Fruit fly (Drosophila melanogaster) whole organism, embryonic: Measurements from ENCODE around the gene scaf6.

Experiments
- B-H2 ChIP-seq: fragments of 200-800 bp; sonication (Bioruptor generic); optimal IDR thresholded peaks from 2 replicates; lab custom pipeline; 2018; ENCODE audit warnings: missing biosample characterization, mild to moderate bottlenecking, missing genetic modification characterization
- BEAF-32 ChIP-seq: fragments of 200-800 bp; sonication (Bioruptor generic); optimal IDR thresholded peaks from 3 replicates; lab custom pipeline; 2017; ENCODE audit warnings: missing biosample characterization, missing genetic modification characterization, mild to moderate bottlenecking, moderate library complexity, missing genetic modification reagents
- CG10209 ChIP-seq: fragments of 200-800 bp; sonication (Bioruptor generic); optimal IDR thresholded peaks from 3 replicates; lab custom pipeline; 2017; ENCODE audit warnings: missing biosample characterization, mild to moderate bottlenecking, missing genetic modification characterization, missing genetic modification reagents
- CG10274 ChIP-seq: fragments of 200-800 bp; sonication (Bioruptor generic); optimal IDR thresholded peaks from 3 replicates; lab custom pipeline; 2017; ENCODE audit warnings: missing biosample characterization, mild to moderate bottlenecking, missing genetic modification characterization
- CG10979 ChIP-seq: fragments of 200-800 bp; sonication (Bioruptor generic); optimal IDR thresholded peaks from 2 replicates; lab custom pipeline; 2018; ENCODE audit warnings: missing biosample characterization, mild to moderate bottlenecking, missing genetic modification characterization, moderate library complexity
- CG11093 ChIP-seq: fragments of 200-800 bp; sonication (Bioruptor generic); IDR thresholded peaks from 3 replicates; pipeline ENCODE4 v1.3.6; 2022; ENCODE audit warnings: missing biosample characterization, missing genetic modification characterization
- CG12299 ChIP-seq: fragments of 200-800 bp; sonication (Bioruptor generic); optimal IDR thresholded peaks from 2 replicates; lab custom pipeline; 2018; ENCODE audit warnings: missing biosample characterization, mild to moderate bottlenecking, missing genetic modification characterization
- CG13624 ChIP-seq: fragments of 200-800 bp; sonication (Bioruptor generic); optimal IDR thresholded peaks from 2 replicates; lab custom pipeline; 2016; ENCODE audit warnings: missing biosample characterization, missing genetic modification characterization
- CG15479 ChIP-seq: fragments of 200-800 bp; sonication (Bioruptor generic); optimal IDR thresholded peaks from 3 replicates; lab custom pipeline; 2019; ENCODE audit warnings: missing biosample characterization, mild to moderate bottlenecking, missing genetic modification characterization, moderate library complexity
- CG1832 ChIP-seq: fragments of 200-800 bp; sonication (Bioruptor generic); optimal IDR thresholded peaks from 2 replicates; lab custom pipeline; 2017; ENCODE audit warnings: missing biosample characterization, mild to moderate bottlenecking, missing genetic modification characterization, inconsistent platforms
- CG18764 ChIP-seq: fragments of 200-800 bp; sonication (Bioruptor generic); optimal IDR thresholded peaks from 3 replicates; lab custom pipeline; 2016; ENCODE audit warnings: missing biosample characterization, missing genetic modification characterization
- CG31441 ChIP-seq: fragments of 200-800 bp; sonication (Bioruptor generic); IDR thresholded peaks from 2 replicates; pipeline ENCODE4 v1.3.6; 2022; ENCODE audit warnings: missing biosample characterization, missing genetic modification characterization
- CG33557 ChIP-seq: fragments of 200-800 bp; sonication (Bioruptor generic); optimal IDR thresholded peaks from 2 replicates; lab custom pipeline; 2019; ENCODE audit warnings: missing biosample characterization, mild to moderate bottlenecking, missing genetic modification characterization, moderate library complexity
- CG3847 ChIP-seq: fragments of 200-800 bp; sonication (Bioruptor generic); IDR thresholded peaks from 2 replicates; pipeline ENCODE4 v1.3.6; 2022; ENCODE audit warnings: missing biosample characterization, missing genetic modification characterization
- CG4404 ChIP-seq: fragments of 200-800 bp; sonication (Bioruptor generic); IDR thresholded peaks from 2 replicates; pipeline ENCODE4 v1.3.6; 2022; ENCODE audit warnings: missing biosample characterization, missing genetic modification characterization
- CG6791 ChIP-seq: fragments of 200-800 bp; sonication (Bioruptor generic); IDR thresholded peaks from 3 replicates; pipeline ENCODE4 v1.3.6; 2022; ENCODE audit warnings: missing biosample characterization, missing genetic modification characterization; ENCODE audit not compliant: partially characterized antibody
- CG9437 ChIP-seq: fragments of 200-800 bp; sonication (Bioruptor generic); optimal IDR thresholded peaks from 2 replicates; lab custom pipeline; 2018; ENCODE audit warnings: missing biosample characterization, mild to moderate bottlenecking, missing genetic modification characterization
- Deaf1 ChIP-seq: fragments of 200-800 bp; optimal IDR thresholded peaks from 3 replicates; lab custom pipeline; 2019; ENCODE audit warnings: missing biosample characterization, mild to moderate bottlenecking, missing genetic modification characterization, moderate library complexity
- E2f2 ChIP-seq: fragments of 200-800 bp; sonication (Bioruptor generic); IDR thresholded peaks from 2 replicates; pipeline ENCODE4 v1.3.6; 2022; ENCODE audit warnings: missing biosample characterization, missing genetic modification characterization
- GATAe ChIP-seq: fragments of 200-800 bp; sonication (Bioruptor generic); conservative IDR thresholded peaks from 2 replicates; pipeline ENCODE4 v1.3.6; 2022; ENCODE audit warnings: missing biosample characterization, missing genetic modification characterization
- HLH4C ChIP-seq: fragments of 200-800 bp; sonication (Bioruptor generic); IDR thresholded peaks from 3 replicates; pipeline ENCODE4 v1.3.6; 2022; ENCODE audit warnings: missing biosample characterization, missing genetic modification characterization; ENCODE audit not compliant: partially characterized antibody
- HmgD ChIP-seq: fragments of 200-800 bp; sonication (Bioruptor generic); optimal IDR thresholded peaks from 3 replicates; lab custom pipeline; 2016; ENCODE audit warnings: missing biosample characterization, missing genetic modification characterization
- Hmx ChIP-seq: fragments of 200-800 bp; sonication (Bioruptor generic); optimal IDR thresholded peaks from 2 replicates; lab custom pipeline; 2016; ENCODE audit warnings: missing biosample characterization, missing genetic modification characterization
- Lim3 ChIP-seq: fragments of 200-800 bp; sonication (Bioruptor generic); IDR thresholded peaks from 2 replicates; pipeline ENCODE4 v1.3.6; 2022; ENCODE audit warnings: missing biosample characterization, missing genetic modification characterization
- NC2α ChIP-seq: fragments of 200-800 bp; sonication (Bioruptor generic); optimal IDR thresholded peaks from 2 replicates; lab custom pipeline; 2016; ENCODE audit warnings: missing biosample characterization, missing genetic modification characterization
- NK7.1 ChIP-seq: fragments of 200-800 bp; sonication (Bioruptor generic); optimal IDR thresholded peaks from 3 replicates; lab custom pipeline; 2016; ENCODE audit warnings: missing biosample characterization, missing genetic modification characterization
- Nf-YA ChIP-seq: fragments of 200-800 bp; sonication (Bioruptor generic); IDR thresholded peaks from 2 replicates; pipeline ENCODE4 v1.3.6; 2022; ENCODE audit warnings: missing biosample characterization, missing genetic modification characterization
- Opbp ChIP-seq: fragments of 200-800 bp; sonication (Bioruptor generic); IDR thresholded peaks from 3 replicates; pipeline ENCODE4 v1.3.6; 2022; ENCODE audit warnings: missing biosample characterization, missing genetic modification characterization; ENCODE audit not compliant: partially characterized antibody
- PHDP ChIP-seq: fragments of 200-800 bp; sonication (Bioruptor generic); optimal IDR thresholded peaks from 3 replicates; lab custom pipeline; 2018; ENCODE audit warnings: missing biosample characterization, mild to moderate bottlenecking, missing genetic modification characterization, moderate library complexity
- amos ChIP-seq: fragments of 200-800 bp; sonication (Bioruptor generic); IDR thresholded peaks from 2 replicates; pipeline ENCODE4 v1.3.6; 2022; ENCODE audit warnings: missing biosample characterization, missing genetic modification characterization; ENCODE audit not compliant: partially characterized antibody
- bbx ChIP-seq: fragments of 200-800 bp; sonication (Bioruptor generic); IDR thresholded peaks from 2 replicates; pipeline ENCODE4 v1.3.6; 2022; ENCODE audit warnings: missing biosample characterization, missing genetic modification characterization; ENCODE audit not compliant: partially characterized antibody
- bowl ChIP-seq: fragments of 200-800 bp; sonication (Bioruptor generic); IDR thresholded peaks from 2 replicates; pipeline ENCODE4 v1.3.6; 2022; ENCODE audit warnings: missing biosample characterization, missing genetic modification characterization
- chif ChIP-seq, 2 experiments: fragments of 200-800 bp; sonication (Bioruptor generic); optimal IDR thresholded peaks; 3 replicates each; lab custom pipeline; 2016; ENCODE audit warnings: missing biosample characterization in 2 of 2, missing genetic modification characterization in 2 of 2
- dmrt99B ChIP-seq: fragments of 200-800 bp; sonication (Bioruptor generic); optimal IDR thresholded peaks from 2 replicates; lab custom pipeline; 2018; ENCODE audit warnings: missing biosample characterization, mild to moderate bottlenecking, missing genetic modification characterization, moderate library complexity
- en ChIP-seq: fragments of 200-800 bp; sonication (Bioruptor generic); optimal IDR thresholded peaks from 2 replicates; lab custom pipeline; 2016; ENCODE audit warnings: missing biosample characterization, missing genetic modification characterization
- eve ChIP-seq, 2 experiments: fragments of >200 bp; optimal IDR thresholded peaks; 2 replicates each; lab custom pipeline; 2017; ENCODE audit warnings: missing biosample characterization in 2 of 2, missing genetic modification characterization in 2 of 2
- gsb-n ChIP-seq: fragments of 200-800 bp; sonication (Bioruptor generic); optimal IDR thresholded peaks from 3 replicates; lab custom pipeline; 2018; ENCODE audit warnings: missing biosample characterization, mild to moderate bottlenecking, missing genetic modification characterization
- hbn ChIP-seq: fragments of 200-800 bp; sonication (Bioruptor generic); IDR thresholded peaks from 2 replicates; pipeline ENCODE4 v1.3.6; 2022; ENCODE audit warnings: missing biosample characterization, missing genetic modification characterization; ENCODE audit not compliant: partially characterized antibody
- nerfin-1 ChIP-seq: fragments of 200-800 bp; sonication (Bioruptor generic); optimal IDR thresholded peaks from 3 replicates; lab custom pipeline; 2019; ENCODE audit warnings: missing biosample characterization, mild to moderate bottlenecking, missing genetic modification characterization, moderate library complexity
- nerfin-2 ChIP-seq: fragments of 200-800 bp; sonication (Bioruptor generic); IDR thresholded peaks from 2 replicates; pipeline ENCODE4 v1.3.6; 2022; ENCODE audit warnings: missing biosample characterization, missing genetic modification characterization; ENCODE audit not compliant: partially characterized antibody
- oc ChIP-seq: fragments of 200-800 bp; sonication (Bioruptor generic); optimal IDR thresholded peaks from 2 replicates; lab custom pipeline; 2018; ENCODE audit warnings: missing biosample characterization, mild to moderate bottlenecking, missing genetic modification characterization, moderate library complexity
- run ChIP-seq: fragments of 200-800 bp; sonication (Bioruptor generic); optimal IDR thresholded peaks from 3 replicates; lab custom pipeline; 2018; ENCODE audit warnings: missing biosample characterization, mild to moderate bottlenecking, missing genetic modification characterization
- salm ChIP-seq: fragments of 200-800 bp; sonication (Bioruptor generic); optimal IDR thresholded peaks from 2 replicates; lab custom pipeline; 2018; ENCODE audit warnings: missing biosample characterization, mild to moderate bottlenecking, missing genetic modification characterization
- sob ChIP-seq: fragments of 200-800 bp; sonication (Bioruptor generic); IDR thresholded peaks from 2 replicates; pipeline ENCODE4 v1.3.6; 2022; ENCODE audit warnings: missing biosample characterization, missing genetic modification characterization
- sr ChIP-seq: fragments of 200-800 bp; sonication (Bioruptor generic); IDR thresholded peaks from 3 replicates; pipeline ENCODE4 v1.3.6; 2022; ENCODE audit warnings: missing biosample characterization, missing genetic modification characterization
- tio ChIP-seq: fragments of 200-800 bp; sonication (Bioruptor generic); optimal IDR thresholded peaks from 2 replicates; lab custom pipeline; 2017; ENCODE audit warnings: missing biosample characterization, missing genetic modification characterization, inconsistent platforms
- vfl ChIP-seq: fragments of 200-800 bp; sonication (Bioruptor generic); optimal IDR thresholded peaks from 2 replicates; lab custom pipeline; 2016; ENCODE audit warnings: missing biosample characterization, missing genetic modification characterization
- vnd ChIP-seq: fragments of 200-800 bp; sonication (Bioruptor generic); IDR thresholded peaks from 3 replicates; pipeline ENCODE4 v1.3.6; 2022; ENCODE audit warnings: missing biosample characterization, missing genetic modification characterization; ENCODE audit not compliant: partially characterized antibody

The scaf6 gene

DNA sequence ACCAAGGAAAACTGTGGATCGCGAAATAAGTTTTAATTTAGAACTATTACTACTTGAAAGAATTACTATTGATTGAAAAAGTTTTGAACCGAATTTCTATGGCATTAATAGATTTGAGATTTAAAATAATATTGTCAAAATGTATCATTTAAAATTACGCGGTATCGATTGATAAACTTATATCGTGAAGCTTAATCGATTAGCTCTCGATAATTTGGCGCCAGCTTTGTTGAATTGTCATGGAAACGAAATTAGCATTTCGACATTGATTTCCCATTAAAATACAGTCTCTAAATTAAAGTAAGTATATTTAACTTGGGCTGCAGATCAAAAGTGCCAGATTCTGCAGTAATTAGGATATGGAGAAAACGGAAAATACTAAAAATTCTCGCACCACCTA, 15.1 kb downstream of the scaf6 start, which contains the start of gene CG7730 (continued):
- TF ChIP-seq bbx (GFP tag; lab: Robert Waterston, UW) (peak; percentile 58; the same call in 1 of the 2 replicates), hbn (GFP tag; lab: Robert Waterston, UW) (peak; percentile 58; the same call in 1 of the 2 replicates), CG6791 (GFP tag; lab: Robert Waterston, UW) (peak; percentile 75), vnd (GFP tag; lab: Robert Waterston, UW) (peak; percentile 57), nerfin-2 (GFP tag; lab: Robert Waterston, UW) (peak; percentile 63; the same call in 1 of the 2 replicates), HLH4C (GFP tag; lab: Robert Waterston, UW) (peak; percentile 75), vfl (no peak), E2f2 (peak; percentile 86), CG1832 (GFP tag; lab: Kevin White, UChicago) (no peak)
- TF ChIP-seq, all 482 proteins: peak for 31

DNA sequence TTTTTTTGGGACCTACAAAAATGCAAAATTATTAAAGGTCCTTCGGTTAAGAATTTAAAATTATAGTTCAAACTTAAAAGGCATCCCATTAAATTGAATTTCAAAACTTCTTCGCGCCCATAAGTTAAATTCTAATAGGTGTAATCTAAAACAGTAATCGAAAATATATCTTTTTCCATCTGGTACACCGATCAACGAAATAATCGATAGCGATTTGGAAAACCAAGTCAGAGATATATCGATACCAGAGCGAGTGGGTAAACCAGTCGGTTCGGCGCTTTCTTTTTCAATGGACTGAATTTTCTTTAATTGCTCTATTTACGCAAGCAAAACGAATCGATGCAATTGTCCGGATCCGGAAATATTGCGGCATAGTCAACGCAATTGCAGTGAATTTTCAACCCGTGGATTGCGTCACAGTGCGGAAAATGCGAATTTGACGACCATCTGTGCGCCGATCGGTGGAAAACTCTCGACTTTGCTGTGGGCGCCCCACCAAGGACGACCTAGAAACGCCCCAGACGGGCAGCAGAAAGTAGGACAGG, 18.2 kb downstream of the scaf6 start, which contains the start of gene Fit2:
Gene Fit2, plus strand, starts transcription at position 234 of the 545 bp plus-strand sequence.
- TF ChIP-seq CG10979 (tag; lab: Kevin White, UChicago) (no peak), Deaf1 (no peak), NK7.1 (no peak), bbx (GFP tag; lab: Robert Waterston, UW) (peak; percentile 99), CG13624 (GFP tag; lab: Kevin White, UChicago) (no peak), Lim3 (no peak), PHDP (tag; lab: Kevin White, UChicago) (no peak), HmgD (GFP tag; lab: Kevin White, UChicago) (no peak), Opbp (GFP tag; lab: Robert Waterston, UW) (peak; percentile 96; the same call in 2 of the 3 replicates), sr (GFP tag; lab: Robert Waterston, UW) (no peak), CG10274 (GFP tag; lab: Kevin White, UChicago) (no peak), CG18764 (GFP tag; lab: Kevin White, UChicago) (no peak), GATAe (no peak), CG4404 (GFP tag; lab: Robert Waterston, UW) (no peak), NC2α (GFP tag; lab: Kevin White, UChicago) (no peak), sob (no peak), chif (GFP tag; optimal IDR thresholded peaks at IDR 0.05; lab: Kevin White, UChicago) (no peak), nerfin-1 (tag; lab: Kevin White, UChicago) (no peak), B-H2 (GFP tag; lab: Kevin White, UChicago) (no peak), run (tag; lab: Kevin White, UChicago) (no peak), CG12299 (tag; lab: Kevin White, UChicago) (no peak), Nf-YA (GFP tag; lab: Robert Waterston, UW) (no peak), gsb-n (tag; lab: Kevin White, UChicago) (no peak), dmrt99B (tag; lab: Kevin White, UChicago) (no peak), amos (peak; percentile 94), en (GFP tag; lab: Kevin White, UChicago) (no peak), CG31441 (GFP tag; lab: Robert Waterston, UW) (no peak), CG33557 (GFP tag; lab: Kevin White, UChicago) (no peak), oc (tag; lab: Kevin White, UChicago) (no peak), CG9437 (GFP tag; lab: Kevin White, UChicago) (no peak), CG10209 (GFP tag; lab: Kevin White, UChicago) (no peak), Hmx (GFP tag; lab: Kevin White, UChicago) (no peak), CG15479 (GFP tag; lab: Kevin White, UChicago) (no peak), CG3847 (no peak), eve (GFP tag; optimal IDR thresholded peaks at IDR 0.05; lab: Kevin White, UChicago) (no peak), salm (tag; lab: Kevin White, UChicago) (no peak), bowl (GFP tag; lab: Robert Waterston, UW) (no peak), tio (no peak), BEAF-32 (GFP tag; lab: Kevin White, UChicago) (peak; percentile 75), CG11093 (no peak)
